Fruit fly (Drosophila melanogaster) whole organism, embryonic: ENCODE measurements around the gene Atac2.

Experiments used
- B-H2 ChIP-seq: fragments of 200-800 bp; sonication (Bioruptor generic); optimal IDR thresholded peaks from 2 replicates; lab custom pipeline; 2018; ENCODE audit warnings: missing biosample characterization, mild to moderate bottlenecking, missing genetic modification characterization
- BtbVII ChIP-seq: fragments of 200-800 bp; sonication (Bioruptor generic); optimal IDR thresholded peaks from 3 replicates; lab custom pipeline; 2017; ENCODE audit warnings: missing biosample characterization, mild to moderate bottlenecking, missing genetic modification characterization
- CG11504 ChIP-seq: fragments of 200-800 bp; sonication (Bioruptor generic); optimal IDR thresholded peaks from 3 replicates; lab custom pipeline; 2019; ENCODE audit warnings: missing biosample characterization, mild to moderate bottlenecking, missing genetic modification characterization, moderate library complexity
- CG11560 ChIP-seq: fragments of 200-800 bp; sonication (Bioruptor generic); IDR thresholded peaks from 3 replicates; pipeline ENCODE4 v1.3.6; 2022; ENCODE audit warnings: missing biosample characterization, missing genetic modification characterization
- CG12219 ChIP-seq: fragments of 200-800 bp; sonication (Bioruptor generic); optimal IDR thresholded peaks from 3 replicates; lab custom pipeline; 2018; ENCODE audit warnings: missing biosample characterization, mild to moderate bottlenecking, missing genetic modification characterization
- CG1233 ChIP-seq: fragments of 200-800 bp; sonication (Bioruptor generic); optimal IDR thresholded peaks from 4 replicates; lab custom pipeline; 2018; ENCODE audit warnings: missing biosample characterization, mild to moderate bottlenecking, missing genetic modification characterization
- CG15269 ChIP-seq: fragments of 200-800 bp; sonication (Bioruptor generic); optimal IDR thresholded peaks from 2 replicates; lab custom pipeline; 2018; ENCODE audit warnings: missing biosample characterization, mild to moderate bottlenecking, missing genetic modification characterization, moderate library complexity
- CG16863 ChIP-seq: fragments of 200-800 bp; sonication (Bioruptor generic); optimal IDR thresholded peaks from 3 replicates; lab custom pipeline; 2016; ENCODE audit warnings: missing biosample characterization, missing genetic modification characterization
- CG17328 ChIP-seq: fragments of 200-800 bp; sonication (Bioruptor generic); IDR thresholded peaks from 2 replicates; pipeline ENCODE4 v1.3.6; 2022; ENCODE audit warnings: missing biosample characterization, missing genetic modification characterization
- CG17361 ChIP-seq: fragments of 200-800 bp; sonication (Bioruptor generic); IDR thresholded peaks from 3 replicates; pipeline ENCODE4 v1.3.6; 2022; ENCODE audit warnings: missing biosample characterization, missing genetic modification characterization
- CG31441 ChIP-seq: fragments of 200-800 bp; sonication (Bioruptor generic); IDR thresholded peaks from 2 replicates; pipeline ENCODE4 v1.3.6; 2022; ENCODE audit warnings: missing biosample characterization, missing genetic modification characterization
- CG3838 ChIP-seq: fragments of 200-800 bp; sonication (Bioruptor generic); optimal IDR thresholded peaks from 3 replicates; lab custom pipeline; 2016; ENCODE audit warnings: missing biosample characterization, missing genetic modification characterization
- CG42726 ChIP-seq: fragments of 200-800 bp; sonication (Bioruptor generic); IDR thresholded peaks from 2 replicates; pipeline ENCODE4 v1.3.6; 2022; ENCODE audit warnings: missing biosample characterization, missing genetic modification characterization; ENCODE audit not compliant: partially characterized antibody
- CG43689 ChIP-seq: fragments of 200-800 bp; sonication (Bioruptor generic); IDR thresholded peaks from 2 replicates; pipeline ENCODE4 v1.3.6; 2022; ENCODE audit warnings: missing biosample characterization, missing genetic modification characterization
- CG6791 ChIP-seq: fragments of 200-800 bp; sonication (Bioruptor generic); IDR thresholded peaks from 3 replicates; pipeline ENCODE4 v1.3.6; 2022; ENCODE audit warnings: missing biosample characterization, missing genetic modification characterization; ENCODE audit not compliant: partially characterized antibody
- CG7357 ChIP-seq: fragments of 200-800 bp; sonication (Bioruptor generic); IDR thresholded peaks from 3 replicates; pipeline ENCODE4 v1.3.6; 2022; ENCODE audit warnings: missing biosample characterization, missing genetic modification characterization
- CG7556 ChIP-seq: fragments of 200-800 bp; sonication (Bioruptor generic); optimal IDR thresholded peaks from 2 replicates; lab custom pipeline; 2017; ENCODE audit warnings: missing biosample characterization, mild to moderate bottlenecking, missing genetic modification characterization
- CG7745 ChIP-seq: fragments of 200-800 bp; sonication (Bioruptor generic); optimal IDR thresholded peaks from 2 replicates; lab custom pipeline; 2018; ENCODE audit warnings: missing biosample characterization, mild to moderate bottlenecking, missing genetic modification characterization, moderate library complexity
- CG8478 ChIP-seq: fragments of >200 bp; optimal IDR thresholded peaks from 2 replicates; lab custom pipeline; 2018
- CG9876 ChIP-seq: fragments of 200-800 bp; sonication (Bioruptor generic); optimal IDR thresholded peaks from 2 replicates; lab custom pipeline; 2016; ENCODE audit warnings: missing biosample characterization, missing genetic modification characterization
- CTCF ChIP-seq: fragments of 200-800 bp; sonication (Bioruptor generic); optimal IDR thresholded peaks from 2 replicates; lab custom pipeline; 2017; ENCODE audit warnings: missing biosample characterization, mild to moderate bottlenecking, missing genetic modification characterization, moderate library complexity
- Ets65A ChIP-seq: fragments of 200-800 bp; sonication (Bioruptor generic); peaks from one replicate; lab custom pipeline; 2016; ENCODE audit warnings: missing biosample characterization, missing genetic modification characterization
- Hmx ChIP-seq: fragments of 200-800 bp; sonication (Bioruptor generic); optimal IDR thresholded peaks from 2 replicates; lab custom pipeline; 2016; ENCODE audit warnings: missing biosample characterization, missing genetic modification characterization
- Jarid2 ChIP-seq: fragments of 200-800 bp; sonication (Bioruptor generic); optimal IDR thresholded peaks from 3 replicates; lab custom pipeline; 2017; ENCODE audit warnings: mild to moderate bottlenecking, missing biosample characterization, missing genetic modification reagents, missing genetic modification characterization
- Lhr ChIP-seq: fragments of 200-800 bp; sonication (Bioruptor generic); optimal IDR thresholded peaks from 3 replicates; lab custom pipeline; 2017; ENCODE audit warnings: mild to moderate bottlenecking, missing biosample characterization, missing genetic modification reagents, missing genetic modification characterization
- Med ChIP-seq: fragments of 200-800 bp; sonication (Bioruptor generic); peaks from one replicate; lab custom pipeline; 2016; ENCODE audit warnings: missing biosample characterization, missing genetic modification characterization, mild to moderate bottlenecking, inconsistent platforms, moderate library complexity
- Mes4 ChIP-seq: fragments of 200-800 bp; sonication (Bioruptor generic); optimal IDR thresholded peaks from 2 replicates; lab custom pipeline; 2016; ENCODE audit warnings: missing biosample characterization, missing genetic modification characterization
- Myb ChIP-seq: fragments of 200-800 bp; sonication (Bioruptor generic); optimal IDR thresholded peaks from 2 replicates; lab custom pipeline; 2016; ENCODE audit warnings: missing biosample characterization, missing genetic modification characterization
- Poxn ChIP-seq: fragments of 200-800 bp; sonication (Bioruptor generic); IDR thresholded peaks from 2 replicates; pipeline ENCODE4 v1.3.6; 2022; ENCODE audit warnings: missing biosample characterization, missing genetic modification characterization
- Scr ChIP-seq: fragments of 200-800 bp; sonication (Bioruptor generic); IDR thresholded peaks from 2 replicates; pipeline ENCODE4 v1.3.6; 2022; ENCODE audit warnings: missing biosample characterization, missing genetic modification characterization; ENCODE audit not compliant: partially characterized antibody
- Vsx1 ChIP-seq: fragments of 200-800 bp; sonication (Bioruptor generic); optimal IDR thresholded peaks from 2 replicates; lab custom pipeline; 2017; ENCODE audit warnings: missing biosample characterization, mild to moderate bottlenecking, missing genetic modification characterization, missing genetic modification reagents
- bbx ChIP-seq: fragments of 200-800 bp; sonication (Bioruptor generic); IDR thresholded peaks from 2 replicates; pipeline ENCODE4 v1.3.6; 2022; ENCODE audit warnings: missing biosample characterization, missing genetic modification characterization; ENCODE audit not compliant: partially characterized antibody
- br ChIP-seq: fragments of >200 bp; optimal IDR thresholded peaks from 2 replicates; lab custom pipeline; 2017
- chif ChIP-seq, 2 experiments: fragments of 200-800 bp; sonication (Bioruptor generic); optimal IDR thresholded peaks; 3 replicates each; lab custom pipeline; 2016; ENCODE audit warnings: missing biosample characterization in 2 of 2, missing genetic modification characterization in 2 of 2
- dmrt99B ChIP-seq: fragments of 200-800 bp; sonication (Bioruptor generic); optimal IDR thresholded peaks from 2 replicates; lab custom pipeline; 2018; ENCODE audit warnings: missing biosample characterization, mild to moderate bottlenecking, missing genetic modification characterization, moderate library complexity
- dysf ChIP-seq: fragments of 200-800 bp; sonication (Bioruptor generic); IDR thresholded peaks from 3 replicates; pipeline ENCODE4 v1.3.6; 2022; ENCODE audit warnings: missing biosample characterization, missing genetic modification characterization
- gce ChIP-seq: fragments of 200-800 bp; sonication (Bioruptor generic); IDR thresholded peaks from 3 replicates; pipeline ENCODE4 v1.3.6; 2022; ENCODE audit warnings: missing biosample characterization, missing genetic modification characterization
- gcm2 ChIP-seq: fragments of 200-800 bp; sonication (Bioruptor generic); optimal IDR thresholded peaks from 2 replicates; lab custom pipeline; 2016; ENCODE audit warnings: missing biosample characterization, missing genetic modification characterization
- hb ChIP-seq: fragments of 200-800 bp; sonication (Bioruptor generic); IDR thresholded peaks from 3 replicates; pipeline ENCODE4 v1.3.6; 2022; ENCODE audit warnings: missing biosample characterization, missing genetic modification characterization; ENCODE audit not compliant: partially characterized antibody
- her ChIP-seq: fragments of 200-800 bp; sonication (Bioruptor generic); optimal IDR thresholded peaks from 2 replicates; lab custom pipeline; 2016; ENCODE audit warnings: missing biosample characterization, missing genetic modification characterization
- hkb ChIP-seq, 2 experiments: fragments of 200-800 bp in 1 of 2; fragments of >200 bp in 1 of 2; sonication (Bioruptor generic) in 1 of 2; IDR thresholded peaks in 1 of 2; optimal IDR thresholded peaks in 1 of 2; 2 replicates each; pipeline versions ENCODE4 v1.3.6 to Lab custom; 2017 to 2022; ENCODE audit warnings: missing biosample characterization in 1 of 2, missing genetic modification characterization in 1 of 2
- jing ChIP-seq: fragments of 200-800 bp; sonication (Bioruptor generic); optimal IDR thresholded peaks from 2 replicates; lab custom pipeline; 2018; ENCODE audit warnings: missing biosample characterization, mild to moderate bottlenecking, missing genetic modification characterization
- lab ChIP-seq: fragments of 200-800 bp; sonication (Bioruptor generic); optimal IDR thresholded peaks from 3 replicates; lab custom pipeline; 2017; ENCODE audit warnings: missing biosample characterization, missing genetic modification characterization, mild to moderate bottlenecking, moderate library complexity, missing genetic modification reagents
- maf-S ChIP-seq: fragments of 200-800 bp; sonication (Bioruptor generic); optimal IDR thresholded peaks from 2 replicates; lab custom pipeline; 2016; ENCODE audit warnings: missing biosample characterization, missing genetic modification characterization
- nerfin-2 ChIP-seq: fragments of 200-800 bp; sonication (Bioruptor generic); IDR thresholded peaks from 2 replicates; pipeline ENCODE4 v1.3.6; 2022; ENCODE audit warnings: missing biosample characterization, missing genetic modification characterization; ENCODE audit not compliant: partially characterized antibody
- p53 ChIP-seq: fragments of 200-800 bp; sonication (Bioruptor generic); optimal IDR thresholded peaks from 2 replicates; lab custom pipeline; 2016; ENCODE audit warnings: missing biosample characterization, missing genetic modification characterization
- pb ChIP-seq: fragments of 200-800 bp; sonication (Bioruptor generic); optimal IDR thresholded peaks from 3 replicates; lab custom pipeline; 2016; ENCODE audit warnings: missing biosample characterization, missing genetic modification characterization
- pum ChIP-seq: fragments of 200-800 bp; sonication (Bioruptor generic); optimal IDR thresholded peaks from 2 replicates; lab custom pipeline; 2016; ENCODE audit warnings: missing biosample characterization, missing genetic modification characterization
- schlank ChIP-seq: fragments of 200-800 bp; sonication (Bioruptor generic); optimal IDR thresholded peaks from 2 replicates; lab custom pipeline; 2018; ENCODE audit warnings: missing biosample characterization, mild to moderate bottlenecking, missing genetic modification characterization
- sob ChIP-seq: fragments of 200-800 bp; sonication (Bioruptor generic); IDR thresholded peaks from 2 replicates; pipeline ENCODE4 v1.3.6; 2022; ENCODE audit warnings: missing biosample characterization, missing genetic modification characterization
- tgo ChIP-seq: fragments of 200-800 bp; sonication (Bioruptor generic); IDR thresholded peaks from 3 replicates; pipeline ENCODE4 v1.3.6; 2022; ENCODE audit warnings: missing biosample characterization, missing genetic modification characterization
- wor ChIP-seq: fragments of 200-800 bp; sonication (Bioruptor generic); IDR thresholded peaks from 2 replicates; pipeline ENCODE4 v1.3.6; 2022; ENCODE audit warnings: missing biosample characterization, missing genetic modification characterization

Atac2 gene

dm6 chr2L:18626987-18627386 lies 14.9 kb upstream of the Atac2 start:
- no peak for TF ChIP-seq bbx (GFP tag; lab: Robert Waterston, UW)
- TF ChIP-seq Poxn: no peak
- TF ChIP-seq Med (GFP tag; lab: Kevin White, UChicago): peak; percentile 96
- TF ChIP-seq hb (GFP tag; lab: Robert Waterston, UW): no peak
- peak; percentile 89 for TF ChIP-seq CG7556 (GFP tag; lab: Kevin White, UChicago)
- peak; percentile 78 for TF ChIP-seq Ets65A (GFP tag; lab: Kevin White, UChicago)
- peak; percentile 76 for TF ChIP-seq CG15269 (tag; lab: Kevin White, UChicago)
- peak; percentile 77 for TF ChIP-seq CG11504
- TF ChIP-seq wor: no peak
- peak; percentile 96 for TF ChIP-seq lab (GFP tag; lab: Kevin White, UChicago)
- TF ChIP-seq Hmx: no peak
- TF ChIP-seq nerfin-2 (GFP tag; lab: Robert Waterston, UW): no peak
- TF ChIP-seq br (lab: Kevin White, UChicago): no peak
- TF ChIP-seq tgo (GFP tag; lab: Robert Waterston, UW): peak; percentile 34; the same call in 2 of the 3 replicates
- peak; percentile 68 for TF ChIP-seq CG12219 (GFP tag; lab: Kevin White, UChicago)
- peak; percentile 73 to 77 for TF ChIP-seq chif (GFP tag; optimal IDR thresholded peaks at IDR 0.05; lab: Kevin White, UChicago)
- peak; percentile 61 for TF ChIP-seq pum (GFP tag; lab: Kevin White, UChicago)
- no peak for TF ChIP-seq CG6791 (GFP tag; lab: Robert Waterston, UW)
- TF ChIP-seq p53 (GFP tag; lab: Kevin White, UChicago): peak; percentile 61
- no peak for TF ChIP-seq jing (GFP tag; lab: Kevin White, UChicago)
- no peak for TF ChIP-seq CG8478
- TF ChIP-seq dysf: peak; percentile 34; the same call in 2 of the 3 replicates
- peak; percentile 59; the same call in 1 of the 2 replicates for TF ChIP-seq CG31441 (GFP tag; lab: Robert Waterston, UW)
- TF ChIP-seq Vsx1 (GFP tag; lab: Kevin White, UChicago): peak; percentile 90
- TF ChIP-seq pb (GFP tag; lab: Kevin White, UChicago): peak; percentile 57
- TF ChIP-seq Jarid2 (GFP tag; lab: Kevin White, UChicago): peak; percentile 64
- TF ChIP-seq Lhr: peak; percentile 62
- TF ChIP-seq her: peak; percentile 80
- TF ChIP-seq maf-S (GFP tag; lab: Kevin White, UChicago): peak; percentile 85
- TF ChIP-seq CG42726 (GFP tag; lab: Robert Waterston, UW): no peak
- peak; percentile 90 for TF ChIP-seq BtbVII (GFP tag; lab: Kevin White, UChicago)
- TF ChIP-seq gcm2 (GFP tag; lab: Kevin White, UChicago): peak; percentile 10
- peak; percentile 63; the same call in 2 of the 3 replicates for TF ChIP-seq CG17361 (GFP tag; lab: Robert Waterston, UW)
- no peak for TF ChIP-seq CG7357
- TF ChIP-seq gce: peak; percentile 55; the same call in 1 of the 3 replicates
- TF ChIP-seq CG1233 (GFP tag; lab: Kevin White, UChicago): peak; percentile 76
- TF ChIP-seq Myb (GFP tag; lab: Kevin White, UChicago): peak; percentile 70
- peak; percentile 69 for TF ChIP-seq dmrt99B (tag; lab: Kevin White, UChicago)
- TF ChIP-seq CG3838 (GFP tag; lab: Kevin White, UChicago): peak; percentile 81
- TF ChIP-seq CG9876 (GFP tag; lab: Kevin White, UChicago): peak; percentile 52
- peak; percentile 82 for TF ChIP-seq B-H2 (GFP tag; lab: Kevin White, UChicago)
- TF ChIP-seq CTCF (GFP tag; lab: Kevin White, UChicago): peak; percentile 53
- no peak for TF ChIP-seq CG11560 (tag; lab: Robert Waterston, UW)
- TF ChIP-seq CG43689 (GFP tag; lab: Robert Waterston, UW): peak; percentile 57; the same call in 1 of the 2 replicates
- peak; percentile 81 for TF ChIP-seq CG16863 (GFP tag; lab: Kevin White, UChicago)
- no peak for TF ChIP-seq hkb (optimal IDR thresholded peaks at IDR 0.05; lab: Kevin White, UChicago)
- peak; percentile 79 for TF ChIP-seq hkb (GFP tag; IDR thresholded peaks at IDR 0.05; lab: Robert Waterston, UW)
- TF ChIP-seq CG17328: peak; percentile 59
- TF ChIP-seq Mes4 (GFP tag; lab: Kevin White, UChicago): peak; percentile 91
- TF ChIP-seq sob (GFP tag; lab: Robert Waterston, UW): peak; percentile 87
- TF ChIP-seq Scr (GFP tag; lab: Robert Waterston, UW): no peak
- peak; percentile 84 for TF ChIP-seq schlank (tag; lab: Kevin White, UChicago)
- TF ChIP-seq CG7745: peak; percentile 42
